Worm (Caenorhabditis elegans) whole organism, L2 larva: ENCODE measurements around the gene C28D4.10.
"Not testable (repeated sequence)": the region's sequence is repeated elsewhere in the genome, so short reads cannot be mapped to it uniquely, and the experiment has no call there.

ENCODE experiments used
- C34F6.9 ChIP-seq: fragments of 150-350 bp; optimal IDR thresholded peaks from 2 replicates; lab custom pipeline; 2014; ENCODE audit warnings: missing biosample characterization, missing genetic modification characterization
- F13H6.1 ChIP-seq: sonication (generic microtip); optimal IDR thresholded peaks from 2 replicates; lab custom pipeline; 2016; ENCODE audit warnings: missing genetic modification characterization, missing compliant biosample characterization
- Y55F3AM.14 ChIP-seq: fragments of 200-800 bp; sonication (Bioruptor generic); optimal IDR thresholded peaks from 2 replicates; lab custom pipeline; 2018; ENCODE audit warnings: mild to moderate bottlenecking, missing genetic modification characterization, missing compliant biosample characterization
- ZK546.5 ChIP-seq: sonication (generic microtip); optimal IDR thresholded peaks from 2 replicates; lab custom pipeline; 2017; ENCODE audit warnings: missing biosample characterization, missing genetic modification characterization
- blmp-1 ChIP-seq: sonication (generic microtip); optimal IDR thresholded peaks from 2 replicates; lab custom pipeline; 2017; ENCODE audit warnings: missing genetic modification characterization, mild to moderate bottlenecking, missing compliant biosample characterization, antibody characterized with exemption, moderate library complexity; ENCODE audit not compliant: insufficient read depth
- ceh-16 ChIP-seq: fragments of 150-350 bp; optimal IDR thresholded peaks from 2 replicates; lab custom pipeline; 2014; ENCODE audit warnings: missing biosample characterization, missing genetic modification characterization
- ceh-82 ChIP-seq: fragments of 150-350 bp; optimal IDR thresholded peaks from 2 replicates; lab custom pipeline; 2014; ENCODE audit warnings: missing biosample characterization, missing genetic modification characterization
- elt-1 ChIP-seq: fragments of 150-350 bp; optimal IDR thresholded peaks from 2 replicates; lab custom pipeline; 2014; ENCODE audit warnings: missing biosample characterization, missing genetic modification characterization
- elt-3 ChIP-seq: sonication (generic microtip); optimal IDR thresholded peaks from 2 replicates; lab custom pipeline; 2017; ENCODE audit warnings: missing biosample characterization, missing genetic modification characterization
- fos-1 ChIP-seq: fragments of 150-350 bp; optimal IDR thresholded peaks from 2 replicates; lab custom pipeline; 2014; ENCODE audit warnings: missing biosample characterization, missing genetic modification characterization
- gmeb-1 ChIP-seq: fragments of 150-350 bp; optimal IDR thresholded peaks from 2 replicates; lab custom pipeline; 2014; ENCODE audit warnings: missing biosample characterization, missing genetic modification characterization
- lin-11 ChIP-seq: fragments of 150-350 bp; sonication (generic microtip); optimal IDR thresholded peaks from 2 replicates; lab custom pipeline; 2014; ENCODE audit warnings: missing biosample characterization, missing genetic modification characterization, inconsistent platforms, mixed read lengths
- lin-13 ChIP-seq: fragments of 150-350 bp; optimal IDR thresholded peaks from 2 replicates; lab custom pipeline; 2014; ENCODE audit warnings: missing biosample characterization, missing genetic modification reagents, missing genetic modification characterization
- lin-39 ChIP-seq: fragments of 150-350 bp; optimal IDR thresholded peaks from 2 replicates; lab custom pipeline; 2014; ENCODE audit warnings: missing biosample characterization, missing genetic modification reagents, missing genetic modification characterization
- mab-5 ChIP-seq: fragments of 150-350 bp; optimal IDR thresholded peaks from 2 replicates; lab custom pipeline; 2014; ENCODE audit warnings: missing biosample characterization, missing genetic modification characterization
- mbf-1 ChIP-seq: sonication (generic microtip); optimal IDR thresholded peaks from 2 replicates; lab custom pipeline; 2017; ENCODE audit warnings: missing biosample characterization, missing genetic modification characterization
- mdl-1 ChIP-seq, 2 experiments: fragments of 150-350 bp in 1 of 2; sonication (generic microtip) in 1 of 2; optimal IDR thresholded peaks; 2 replicates each; lab custom pipeline; 2017; ENCODE audit warnings: missing biosample characterization in 2 of 2, missing genetic modification characterization in 2 of 2
- nhr-11 ChIP-seq: fragments of 150-350 bp; optimal IDR thresholded peaks from 2 replicates; lab custom pipeline; 2014; ENCODE audit warnings: missing biosample characterization, missing genetic modification characterization
- nhr-12 ChIP-seq: fragments of 150-350 bp; optimal IDR thresholded peaks from 2 replicates; lab custom pipeline; 2014; ENCODE audit warnings: missing biosample characterization, missing genetic modification characterization
- nhr-129 ChIP-seq: fragments of 150-350 bp; optimal IDR thresholded peaks from 2 replicates; lab custom pipeline; 2014; ENCODE audit warnings: missing biosample characterization, missing genetic modification characterization
- nhr-25 ChIP-seq: fragments of 150-350 bp; sonication (generic microtip); optimal IDR thresholded peaks from 3 replicates; lab custom pipeline; 2014; ENCODE audit warnings: missing biosample characterization, missing genetic modification characterization
- nhr-77 ChIP-seq: fragments of 150-350 bp; optimal IDR thresholded peaks from 2 replicates; lab custom pipeline; 2014; ENCODE audit warnings: missing biosample characterization, missing genetic modification characterization
- peb-1 ChIP-seq: fragments of 150-350 bp; optimal IDR thresholded peaks from 2 replicates; lab custom pipeline; 2014; ENCODE audit warnings: missing biosample characterization, missing genetic modification characterization
- sem-4 ChIP-seq: fragments of 150-350 bp; optimal IDR thresholded peaks from 2 replicates; lab custom pipeline; 2014; ENCODE audit warnings: missing biosample characterization, missing genetic modification reagents, missing genetic modification characterization
- skn-1 ChIP-seq: sonication (generic microtip); optimal IDR thresholded peaks from 2 replicates; lab custom pipeline; 2017; ENCODE audit warnings: missing biosample characterization, missing genetic modification characterization
- sma-3 ChIP-seq: sonication (generic microtip); optimal IDR thresholded peaks from 2 replicates; lab custom pipeline; 2016; ENCODE audit warnings: missing genetic modification reagents, missing genetic modification characterization, missing compliant biosample characterization
- sma-9 ChIP-seq, 2 experiments: fragments of 150-350 bp in 1 of 2; sonication (generic microtip) in 1 of 2; optimal IDR thresholded peaks; 2 replicates each; lab custom pipeline; 2014 to 2016; ENCODE audit warnings: missing genetic modification characterization in 2 of 2, mild to moderate bottlenecking in 1 of 2, missing biosample characterization in 1 of 2, missing compliant biosample characterization in 1 of 2, missing genetic modification reagents in 1 of 2, moderate library complexity in 1 of 2
- snpc-4 ChIP-seq: fragments of 150-350 bp; optimal IDR thresholded peaks from 2 replicates; lab custom pipeline; 2014; ENCODE audit warnings: missing biosample characterization, missing genetic modification characterization
- unc-39 ChIP-seq: fragments of 150-350 bp; optimal IDR thresholded peaks from 2 replicates; lab custom pipeline; 2014; ENCODE audit warnings: missing biosample characterization, missing genetic modification characterization
- zag-1 ChIP-seq: fragments of 150-350 bp; optimal IDR thresholded peaks from 2 replicates; lab custom pipeline; 2014; ENCODE audit warnings: missing biosample characterization, missing genetic modification characterization
- ztf-11 ChIP-seq: sonication (generic microtip); optimal IDR thresholded peaks from 2 replicates; lab custom pipeline; 2017; ENCODE audit warnings: missing biosample characterization, missing genetic modification characterization
- ztf-4 ChIP-seq: fragments of 150-350 bp; optimal IDR thresholded peaks from 2 replicates; lab custom pipeline; 2014; ENCODE audit warnings: missing biosample characterization, missing genetic modification characterization

The C28D4.10 gene

ce11 chrIV:9735750-9736149 lies 2.5 kb upstream of the C28D4.10 start (continued):
- TF ChIP-seq nhr-25 (tag; lab: Kevin White, UChicago) (no peak), skn-1 (tag; lab: Kevin White, UChicago) (no peak), sem-4 (no peak), C34F6.9 (tag; lab: Kevin White, UChicago) (peak; percentile 3), fos-1 (tag; lab: Kevin White, UChicago) (peak; percentile 92)
- TF ChIP-seq, all 48 proteins: peak for 9

DNA sequence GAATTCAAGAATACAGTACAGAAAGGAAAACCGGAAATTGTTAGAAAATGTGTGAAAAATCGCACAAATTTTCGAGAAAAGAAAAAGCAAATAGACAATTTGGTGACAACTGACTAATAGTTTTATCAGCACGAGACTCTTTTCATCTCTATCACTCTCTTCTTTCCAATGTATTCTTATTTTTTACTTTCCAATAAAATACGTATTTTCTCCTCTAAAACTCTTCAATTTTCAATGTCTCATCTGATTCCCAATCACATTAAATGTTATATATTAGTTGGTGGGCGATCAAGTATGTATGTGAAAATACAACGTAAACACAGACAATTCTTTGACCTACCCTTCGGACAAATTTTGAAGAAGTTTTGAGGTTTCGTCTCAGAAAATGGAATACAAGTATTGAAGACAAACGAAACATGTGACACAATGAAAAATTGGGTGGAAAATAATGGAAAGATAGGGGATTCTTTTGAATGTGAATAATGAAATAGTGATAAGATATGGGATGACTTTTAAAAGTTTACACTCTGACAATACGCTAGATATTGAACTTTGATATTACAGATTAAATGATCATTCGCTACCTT lies 997 bp upstream of the C28D4.10 start, which contains the start of gene cka-1:
TSS of gene cka-1 (minus strand) at position 418 of the 587 bp plus-strand sequence.
- peak; percentile 20 for TF ChIP-seq sem-4
- TF ChIP-seq unc-39 (tag; lab: Kevin White, UChicago) = no peak
- no peak for TF ChIP-seq mdl-1 (tag; optimal IDR thresholded peaks at IDR 0.05; lab: Kevin White, UChicago)
- TF ChIP-seq nhr-77 (tag; lab: Kevin White, UChicago) = no peak
- TF ChIP-seq F13H6.1 (tag; lab: Kevin White, UChicago) = peak; percentile 31
- TF ChIP-seq sma-9 (GFP tag; optimal IDR thresholded peaks at IDR 0.05; lab: Kevin White, UChicago) = peak; percentile 0
- no peak for TF ChIP-seq sma-9 (tag; optimal IDR thresholded peaks at IDR 0.05; lab: Kevin White, UChicago)
- TF ChIP-seq blmp-1 (tag; lab: Kevin White, UChicago) = no peak
- peak; percentile 26 for TF ChIP-seq nhr-129 (tag; lab: Kevin White, UChicago)
- TF ChIP-seq lin-13 (GFP tag; lab: Kevin White, UChicago) = no peak
- TF ChIP-seq ZK546.5 (tag; lab: Kevin White, UChicago) = no peak
- no peak for TF ChIP-seq mab-5 (tag; lab: Kevin White, UChicago)
- TF ChIP-seq fos-1 (tag; lab: Kevin White, UChicago) = peak; percentile 63
- peak; percentile 19 for TF ChIP-seq sma-3 (GFP tag; lab: Kevin White, UChicago)
- TF ChIP-seq nhr-12 (tag; lab: Kevin White, UChicago) = no peak
- no peak for TF ChIP-seq Y55F3AM.14 (GFP tag; lab: Kevin White, UChicago)

DNA sequence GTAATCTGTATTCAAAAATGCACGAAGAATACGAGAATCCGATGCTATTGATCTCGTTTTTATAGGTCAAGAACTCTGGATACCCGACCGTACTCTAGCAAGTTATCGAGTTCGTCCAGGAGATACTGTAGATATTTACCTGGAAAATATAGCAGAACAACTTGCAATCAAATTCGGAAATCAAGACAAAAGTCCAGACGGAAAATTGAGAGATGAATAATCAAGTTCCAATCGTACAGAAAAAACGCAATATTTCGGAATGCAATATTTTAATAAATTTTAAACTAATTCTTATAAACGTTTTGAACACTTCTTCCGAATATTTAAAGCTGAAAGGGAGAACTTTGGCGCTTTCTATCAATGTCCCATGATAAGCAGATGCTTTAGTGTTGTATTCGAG lies 707 bp downstream of the C28D4.10 start:
- TF ChIP-seq mdl-1 (tag; optimal IDR thresholded peaks at IDR 0.05; lab: Kevin White, UChicago) (no peak), ceh-82 (tag; lab: Kevin White, UChicago) (no peak), ceh-16 (tag; lab: Kevin White, UChicago) (no peak), snpc-4 (no peak), ztf-11 (no peak), gmeb-1 (tag; lab: Kevin White, UChicago) (no peak), nhr-11 (tag; lab: Kevin White, UChicago) (no peak), mbf-1 (tag; lab: Kevin White, UChicago) (no peak), lin-11 (tag; lab: Kevin White, UChicago) (no peak), zag-1 (tag; lab: Kevin White, UChicago) (no peak), sma-3 (GFP tag; lab: Kevin White, UChicago) (no peak), lin-13 (GFP tag; lab: Kevin White, UChicago) (no peak)

ce11 chrIV:9740851-9741549 lies 2.7 kb downstream of the C28D4.10 start, which contains the start of gene gln-6:
Gene gln-6 (minus strand): TSS chrIV:9740901.
- TF ChIP-seq ztf-4, ceh-16, ZK546.5 (tag; lab: Kevin White, UChicago): not testable (repeated sequence)

- TF ChIP-seq lin-39 (tag; lab: Kevin White, UChicago) = no peak
- no peak for TF ChIP-seq nhr-77 (tag; lab: Kevin White, UChicago)
- TF ChIP-seq peb-1 = no peak
- TF ChIP-seq nhr-12 (tag; lab: Kevin White, UChicago) = no peak
- TF ChIP-seq elt-3 = no peak
- TF ChIP-seq elt-1 (tag; lab: Kevin White, UChicago) = no peak
- TF ChIP-seq gmeb-1 (tag; lab: Kevin White, UChicago) = no peak
- TF ChIP-seq lin-13 (GFP tag; lab: Kevin White, UChicago) = no peak
- TF ChIP-seq nhr-129 (tag; lab: Kevin White, UChicago) = no peak
- TF ChIP-seq, all 48 proteins: peak for 0
Measured at ce11 chrIV:9742883-9743282, 4.6 kb downstream of the C28D4.10 start, which contains the start of gene C28D4.7. Gene C28D4.7 (minus strand): TSS chrIV:9743147.
